Fruit fly (Drosophila melanogaster): ENCODE measurements around the gene CG44532.
A peak's percentile ranks its signal among the peaks of the same experiment; 100 is the strongest.

The CG44532 gene

dm6 chrX:9120828-9121754 lies 40.8 kb upstream of the CG44532 start (continued):
- TF ChIP-seq psq (GFP tag; optimal IDR thresholded peaks at IDR 0.05): no peak
- 0 out of 3 replicates have a peak, but pooled peaks have one; percentile 10 for TF ChIP-seq CG11456 (GFP tag; IDR thresholded peaks at IDR 0.05)
- TF ChIP-seq CG13894 (tag; optimal IDR thresholded peaks at IDR 0.05): no peak
- peak; percentile 77 for TF ChIP-seq Ets65A (GFP tag)
- TF ChIP-seq D19A (tag; optimal IDR thresholded peaks at IDR 0.05): peak; percentile 55
- no peak for TF ChIP-seq CG10565 (GFP tag; optimal IDR thresholded peaks at IDR 0.05)
- TF ChIP-seq CG32767 (GFP tag; IDR thresholded peaks at IDR 0.05): no peak
- TF ChIP-seq Bgb (GFP tag; IDR thresholded peaks at IDR 0.05; ENCODE audit: partially characterized antibody): 0 out of 2 replicates have a peak, but pooled peaks have one; percentile 9
- TF ChIP-seq CG9437 (GFP tag; optimal IDR thresholded peaks at IDR 0.05): no peak
- TF ChIP-seq sens (GFP tag): peak; percentile 89
- TF ChIP-seq CG12391 (tag; optimal IDR thresholded peaks at IDR 0.05): peak; percentile 45
- TF ChIP-seq CG10274 (GFP tag; optimal IDR thresholded peaks at IDR 0.05): peak; percentile 13
- peak; percentile 21 for TF ChIP-seq CG15514 (GFP tag; optimal IDR thresholded peaks at IDR 0.05)
- no peak for TF ChIP-seq Dfd (GFP tag; optimal IDR thresholded peaks at IDR 0.05)
- peak; percentile 8 for TF ChIP-seq CG15696 (tag; optimal IDR thresholded peaks at IDR 0.05)
- no peak for TF ChIP-seq gt (GFP tag; IDR thresholded peaks at IDR 0.05)
- peak; percentile 47 for TF ChIP-seq mam (GFP tag; optimal IDR thresholded peaks at IDR 0.05)
- TF ChIP-seq Neu2 (GFP tag; optimal IDR thresholded peaks at IDR 0.05; ENCODE audit: borderline replicate concordance): no peak
- TF ChIP-seq exex (tag; optimal IDR thresholded peaks at IDR 0.05): no peak
- TF ChIP-seq br (optimal IDR thresholded peaks at IDR 0.05): no peak
- no peak for TF ChIP-seq Tbp (GFP tag; optimal IDR thresholded peaks at IDR 0.05)
- no peak for TF ChIP-seq crp (GFP tag; optimal IDR thresholded peaks at IDR 0.05)
- no peak for TF ChIP-seq CG10321 (GFP tag; IDR thresholded peaks at IDR 0.05)
- peak; percentile 55 for TF ChIP-seq CG10979 (tag; optimal IDR thresholded peaks at IDR 0.05)
- no peak for TF ChIP-seq unc-4 (GFP tag; IDR thresholded peaks at IDR 0.05; ENCODE audit: partially characterized antibody)
- no peak for TF ChIP-seq ara (GFP tag; IDR thresholded peaks at IDR 0.05)
- peak; percentile 22; the same call in 1 of the 2 replicates for TF ChIP-seq CG6689 (GFP tag; IDR thresholded peaks at IDR 0.05)
- no peak for TF ChIP-seq ftz-f1 (GFP tag; optimal IDR thresholded peaks at IDR 0.05)
- TF ChIP-seq CG17359 (tag; optimal IDR thresholded peaks at IDR 0.05): peak; percentile 66
- no peak for TF ChIP-seq CG10959 (GFP tag; IDR thresholded peaks at IDR 0.05)
- TF ChIP-seq NfI (GFP tag; optimal IDR thresholded peaks at IDR 0.05): peak; percentile 28
- TF ChIP-seq schlank (tag; optimal IDR thresholded peaks at IDR 0.05): no peak
- TF ChIP-seq gem (tag; optimal IDR thresholded peaks at IDR 0.05): peak; percentile 71
- no peak for TF ChIP-seq CG16779 (GFP tag; IDR thresholded peaks at IDR 0.05)
- no peak for TF ChIP-seq pan (optimal IDR thresholded peaks at IDR 0.05)
- peak in 1 of 2 experiments; percentile 50 for TF ChIP-seq pan (GFP tag; optimal IDR thresholded peaks at IDR 0.05 in 1 of 2, IDR thresholded peaks at IDR 0.05 in 1 of 2)
- TF ChIP-seq Kr (GFP tag; optimal IDR thresholded peaks at IDR 0.05): no peak
- peak; percentile 39; the same call in 1 of the 2 replicates for TF ChIP-seq CG1024 (GFP tag; IDR thresholded peaks at IDR 0.05)
- no peak for TF ChIP-seq slp2 (GFP tag; optimal IDR thresholded peaks at IDR 0.05)
- TF ChIP-seq cad (GFP tag; optimal IDR thresholded peaks at IDR 0.05): no peak
- peak; percentile 25 for TF ChIP-seq CG13296 (GFP tag; optimal IDR thresholded peaks at IDR 0.05)
- no peak for TF ChIP-seq croc (GFP tag; conservative IDR thresholded peaks at IDR 0.05)
- no peak for TF ChIP-seq tgo (GFP tag; IDR thresholded peaks at IDR 0.05)
- peak; percentile 21 for TF ChIP-seq CG4424 (GFP tag; optimal IDR thresholded peaks at IDR 0.05)
- TF ChIP-seq org-1 (GFP tag; optimal IDR thresholded peaks at IDR 0.05): peak; percentile 37
